Worm (Caenorhabditis elegans) whole organism, L4/young adult: Measurements from ENCODE around the gene unc-82.

Experiments used
- W03F9.2 ChIP-seq: fragments of 150-350 bp; optimal IDR thresholded peaks from 2 replicates; lab custom pipeline; 2014; ENCODE audit warnings: missing biosample characterization, missing genetic modification characterization
- dao-5 ChIP-seq: sonication (generic microtip); optimal IDR thresholded peaks from 2 replicates; lab custom pipeline; 2016; ENCODE audit warnings: missing genotype, missing genetic modification characterization, moderate library complexity, missing compliant biosample characterization
- him-1 ChIP-seq: sonication (generic microtip); optimal IDR thresholded peaks from 2 replicates; lab custom pipeline; 2016; ENCODE audit warnings: missing genotype, missing genetic modification reagents, missing genetic modification characterization, missing compliant biosample characterization

The unc-82 gene

DNA sequence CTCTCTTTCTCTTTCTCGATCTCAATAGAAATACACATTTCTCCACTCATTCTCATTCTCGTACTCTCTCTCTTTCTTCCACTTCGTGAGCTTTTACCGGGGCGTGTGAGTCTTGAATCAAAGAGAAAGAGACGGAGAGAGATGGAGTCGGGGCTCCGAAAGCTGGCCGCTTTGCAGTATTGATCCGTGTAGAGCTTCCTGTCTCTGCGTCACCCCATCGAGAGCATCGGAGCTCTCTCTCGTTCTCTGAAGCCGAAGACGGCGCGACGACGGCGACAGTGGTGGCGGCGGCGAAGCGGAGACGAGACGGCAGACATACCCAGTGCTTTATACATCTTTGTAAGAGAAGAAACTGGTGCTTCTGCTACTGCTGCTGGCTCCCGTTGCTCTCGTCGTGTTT lies 22.2 kb upstream of the unc-82 start:
- TF ChIP-seq W03F9.2 (no peak), dao-5 (tag; lab: Kevin White, UChicago) (no peak), him-1 (tag; lab: Kevin White, UChicago) (peak; percentile 83)

DNA sequence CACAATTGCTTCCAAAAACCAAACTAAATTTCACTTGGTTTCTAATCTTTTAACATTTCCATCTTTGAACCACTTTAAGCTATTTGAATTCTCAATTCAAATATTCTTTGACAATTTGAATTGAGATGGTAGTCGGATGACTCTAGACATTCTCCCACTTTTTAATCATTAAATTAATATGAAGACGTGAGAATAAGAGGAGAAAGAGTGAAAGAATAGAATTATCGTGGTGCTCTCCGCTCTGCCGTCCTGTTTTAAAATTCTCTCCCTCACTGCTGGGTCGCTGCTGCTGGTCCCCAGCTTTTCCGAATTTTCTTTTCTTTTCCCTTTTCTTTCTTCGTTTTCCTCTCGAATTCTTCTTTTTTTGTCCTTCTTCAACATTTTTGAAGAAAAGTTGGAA lies 20.9 kb upstream of the unc-82 start:
- TF ChIP-seq dao-5 (tag; lab: Kevin White, UChicago) (no peak), W03F9.2 (no peak), him-1 (tag; lab: Kevin White, UChicago) (no peak)

DNA sequence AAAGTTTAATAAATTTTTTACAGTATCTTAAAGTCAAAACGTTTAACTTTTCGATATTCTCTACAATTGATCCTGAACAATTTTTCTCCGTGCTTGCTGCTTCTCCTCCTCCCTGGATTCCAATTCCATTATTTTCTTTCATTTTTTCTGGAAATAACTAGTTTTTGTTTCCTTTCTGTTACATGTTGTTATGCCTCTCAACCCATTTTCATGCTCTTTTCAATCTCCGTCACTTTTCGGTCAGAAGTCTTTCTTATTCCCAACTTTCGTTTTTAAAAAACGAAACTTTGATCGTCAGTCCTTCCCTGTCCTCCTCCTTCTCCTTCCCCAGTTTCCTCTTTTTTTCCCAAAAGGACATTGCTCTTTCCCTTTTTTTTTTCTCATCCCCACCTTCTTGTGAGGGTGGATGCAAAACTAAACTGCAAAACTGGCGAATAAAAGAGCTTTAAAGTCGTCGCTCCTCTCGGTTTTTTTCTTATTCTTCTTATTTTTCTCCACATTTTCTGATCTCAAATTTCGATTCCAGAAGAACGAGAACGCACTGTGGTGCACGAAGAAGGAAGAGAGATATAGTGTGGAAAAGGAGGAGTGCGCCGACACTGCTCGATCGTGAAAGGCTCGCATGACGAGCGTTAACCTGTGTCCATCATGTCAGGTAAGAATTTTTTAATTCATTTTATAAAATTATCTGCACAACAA lies 19.2 kb upstream of the unc-82 start, which contains the start of the genes C48A7.16 and egl-19:
TSS of gene C48A7.16 (plus strand) at position 544 of the 699 bp plus-strand sequence.
TSS of gene egl-19 (plus strand) at position 649 of the 699 bp plus-strand sequence.
- TF ChIP-seq W03F9.2 (no peak), dao-5 (tag; lab: Kevin White, UChicago) (no peak), him-1 (tag; lab: Kevin White, UChicago) (no peak)

DNA sequence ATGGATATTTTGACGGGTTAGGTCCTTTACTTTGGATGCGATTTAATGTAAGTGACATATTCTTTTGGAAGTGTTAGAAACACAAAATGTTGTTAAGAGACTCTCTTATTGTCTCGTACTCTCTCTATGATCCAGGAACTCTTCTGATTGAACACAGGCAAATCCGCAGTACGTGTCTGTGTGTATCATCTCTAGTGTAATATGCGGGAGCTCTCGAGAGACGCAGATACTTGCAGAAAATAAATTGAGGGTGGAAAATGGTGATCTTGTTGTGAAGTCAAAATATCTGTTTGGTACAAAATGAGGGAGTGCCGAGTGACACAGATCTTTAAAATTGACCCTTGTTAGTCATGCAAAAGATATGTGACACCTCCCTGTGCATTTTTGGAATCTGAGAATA lies 17.6 kb upstream of the unc-82 start:
- TF ChIP-seq dao-5 (tag; lab: Kevin White, UChicago): no peak
- TF ChIP-seq him-1 (tag; lab: Kevin White, UChicago): no peak
- TF ChIP-seq W03F9.2: no peak

DNA sequence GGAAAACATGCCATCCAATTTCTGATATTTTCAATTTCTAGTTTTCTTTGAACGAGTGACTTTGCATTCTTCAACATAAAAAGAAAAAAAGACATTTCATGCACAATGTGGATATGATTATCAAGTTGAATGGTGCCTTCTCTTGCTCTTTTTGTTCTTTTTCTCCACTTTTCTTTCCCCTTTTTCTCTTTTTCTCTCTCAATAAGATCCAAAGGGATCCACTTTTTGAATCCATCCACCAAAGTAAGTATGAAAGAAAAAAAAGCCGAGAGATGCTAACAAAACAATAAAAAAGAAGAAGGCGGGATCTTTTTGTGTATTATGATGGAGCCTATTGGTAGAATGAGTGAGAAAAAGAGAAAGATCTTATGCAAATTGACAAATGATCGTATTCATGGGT lies 17.0 kb upstream of the unc-82 start:
- TF ChIP-seq dao-5 (tag; lab: Kevin White, UChicago): no peak
- TF ChIP-seq W03F9.2: no peak
- no peak for TF ChIP-seq him-1 (tag; lab: Kevin White, UChicago)

DNA sequence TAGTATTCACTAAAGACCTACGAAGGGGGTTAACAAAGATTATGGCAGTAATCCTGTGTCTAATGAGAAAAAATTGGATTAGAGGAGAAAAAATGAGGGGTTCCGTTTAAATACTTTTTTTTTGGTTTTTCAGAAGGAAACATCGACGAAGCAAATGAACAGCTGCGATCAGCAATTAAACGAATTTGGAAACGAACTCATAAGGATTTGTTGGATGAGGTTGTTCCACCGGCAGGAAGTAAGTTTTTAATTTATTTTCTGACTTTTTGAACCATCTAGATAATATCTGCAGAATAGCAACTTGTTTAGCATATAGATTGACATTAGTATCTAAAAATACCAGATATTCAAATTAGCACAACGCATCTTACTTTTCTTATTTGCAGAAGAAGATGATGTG lies 10.7 kb upstream of the unc-82 start:
- TF ChIP-seq dao-5 (tag; lab: Kevin White, UChicago): no peak
- TF ChIP-seq him-1 (tag; lab: Kevin White, UChicago): no peak
- TF ChIP-seq W03F9.2: no peak

DNA sequence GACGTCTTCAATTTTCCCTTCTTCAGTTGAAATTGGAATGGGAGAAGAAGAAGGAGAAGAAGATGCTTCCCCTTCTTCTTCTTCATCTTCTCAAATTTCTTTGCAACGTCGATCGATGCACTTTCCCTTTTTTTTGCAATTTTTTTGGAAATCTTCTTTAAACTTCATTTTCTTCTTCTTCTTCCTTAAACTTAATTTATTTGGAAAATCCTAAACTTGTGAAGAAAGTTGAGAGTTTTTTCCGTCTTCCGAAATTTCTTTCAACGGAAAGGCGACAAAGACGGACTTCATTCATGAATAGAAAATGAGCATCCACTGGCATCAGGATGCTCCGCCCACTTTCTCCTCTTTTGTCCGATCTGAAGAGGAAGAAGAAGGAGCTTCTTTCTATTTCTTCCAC lies 10.1 kb upstream of the unc-82 start:
- no peak for TF ChIP-seq him-1 (tag; lab: Kevin White, UChicago)
- TF ChIP-seq dao-5 (tag; lab: Kevin White, UChicago): no peak
- TF ChIP-seq W03F9.2: no peak

DNA sequence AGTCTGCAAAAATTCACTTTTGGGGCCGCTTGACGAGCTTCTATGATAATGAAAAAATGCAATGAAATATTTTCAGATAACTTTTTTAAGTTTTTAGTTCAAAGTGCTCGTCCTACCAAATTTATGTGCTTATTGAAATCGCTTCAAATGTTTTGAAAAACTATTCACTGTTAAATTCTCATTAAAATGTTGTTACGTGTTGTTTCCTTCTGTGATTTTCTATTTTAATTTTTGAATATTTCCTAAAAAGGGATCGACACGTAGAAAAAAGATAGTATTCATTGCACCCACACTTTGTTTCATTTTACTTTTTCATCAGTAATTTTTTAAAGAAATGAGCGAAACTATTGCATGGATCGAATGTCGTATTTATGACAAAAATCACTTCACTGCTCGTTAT lies 5.5 kb upstream of the unc-82 start, which contains the start of gene B0496.6:
TSS of gene B0496.6 (plus strand) at position 301 of the 400 bp plus-strand sequence.
- TF ChIP-seq dao-5 (tag; lab: Kevin White, UChicago): no peak
- TF ChIP-seq him-1 (tag; lab: Kevin White, UChicago): no peak
- TF ChIP-seq W03F9.2: no peak

DNA sequence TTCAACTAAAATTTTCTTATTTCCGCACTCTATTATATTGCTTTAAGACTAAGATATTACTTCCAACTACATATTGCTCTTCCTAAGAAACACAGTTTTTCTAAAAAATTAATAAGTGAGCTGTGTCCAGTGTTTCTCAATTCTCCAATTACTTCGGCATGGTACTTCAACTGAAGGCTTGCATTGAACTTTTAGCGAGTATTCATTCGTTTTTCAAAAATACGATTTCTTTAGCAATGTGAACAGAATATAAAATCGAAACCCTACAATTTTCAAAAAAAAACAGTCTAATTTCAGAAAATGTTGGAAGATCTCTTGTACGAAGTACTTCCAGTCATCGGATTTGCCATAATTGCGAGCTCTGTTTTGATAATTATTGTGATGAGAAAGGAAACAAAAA lies 3.4 kb upstream of the unc-82 start, which contains the start of gene srtx-1:
TSS of gene srtx-1 (plus strand) at position 301 of the 400 bp plus-strand sequence.
- TF ChIP-seq dao-5 (tag; lab: Kevin White, UChicago): no peak
- TF ChIP-seq him-1 (tag; lab: Kevin White, UChicago): no peak
- TF ChIP-seq W03F9.2: no peak

DNA sequence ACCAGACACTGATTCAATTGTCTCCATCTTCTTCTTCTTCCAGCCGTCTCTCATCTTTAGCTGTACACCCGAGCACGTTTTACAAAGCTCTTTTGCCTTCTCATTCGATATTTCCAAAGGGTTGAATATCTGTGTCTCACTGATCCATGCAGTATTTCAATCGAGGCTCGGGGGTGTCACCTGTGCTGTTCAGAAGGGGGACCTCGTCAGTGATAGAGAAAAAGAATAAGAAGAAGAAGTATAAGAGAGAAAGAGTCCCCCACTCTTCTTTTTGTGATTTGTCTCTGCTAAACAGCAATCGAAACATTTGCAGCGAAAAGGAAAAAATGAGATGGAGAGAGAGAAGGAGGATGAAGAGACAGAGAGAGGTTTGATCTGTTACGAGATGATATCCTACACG lies 1.8 kb downstream of the unc-82 start:
- TF ChIP-seq dao-5 (tag; lab: Kevin White, UChicago) (no peak), W03F9.2 (no peak), him-1 (tag; lab: Kevin White, UChicago) (no peak)

DNA sequence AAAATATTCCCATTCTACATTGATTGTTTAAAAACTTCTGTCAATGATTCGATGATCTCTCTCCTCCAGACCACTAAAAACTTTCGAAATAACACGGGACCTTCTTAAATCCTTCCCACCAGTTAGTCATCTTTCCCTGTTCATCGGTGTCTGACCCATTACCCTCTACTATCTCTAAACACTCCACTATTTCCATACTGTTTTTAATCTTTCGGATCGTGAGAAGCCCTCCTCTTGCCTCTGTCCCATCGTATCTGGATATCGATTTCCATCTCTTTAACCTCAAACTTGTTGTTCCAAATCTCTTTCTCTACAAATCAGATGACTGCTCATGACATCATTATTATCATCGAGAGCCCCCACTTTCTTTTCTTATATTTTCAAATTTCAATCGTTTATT lies 4.0 kb downstream of the unc-82 start:
- no peak for TF ChIP-seq W03F9.2
- no peak for TF ChIP-seq dao-5 (tag; lab: Kevin White, UChicago)
- TF ChIP-seq him-1 (tag; lab: Kevin White, UChicago): no peak

DNA sequence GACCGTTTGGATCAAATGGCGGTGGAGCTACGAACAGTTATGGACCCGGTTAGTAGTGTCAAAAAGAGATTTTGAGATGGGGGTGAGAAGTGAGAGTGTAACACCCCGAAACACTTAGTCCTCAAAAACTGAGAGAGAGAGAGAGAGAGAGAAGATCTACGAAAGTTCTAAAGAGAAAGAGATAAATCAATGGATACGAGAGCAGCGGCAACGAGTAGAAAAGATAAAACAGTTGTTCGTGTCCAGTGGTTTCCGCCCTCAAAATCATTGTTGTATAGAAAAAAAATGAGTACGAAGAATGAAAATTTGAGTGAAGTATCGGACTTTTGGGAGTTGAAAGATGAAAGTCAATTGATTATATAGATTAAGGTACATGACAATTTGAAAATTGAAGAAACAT lies 4.7 kb downstream of the unc-82 start:
- TF ChIP-seq dao-5 (tag; lab: Kevin White, UChicago) (no peak), W03F9.2 (no peak), him-1 (tag; lab: Kevin White, UChicago) (no peak)

DNA sequence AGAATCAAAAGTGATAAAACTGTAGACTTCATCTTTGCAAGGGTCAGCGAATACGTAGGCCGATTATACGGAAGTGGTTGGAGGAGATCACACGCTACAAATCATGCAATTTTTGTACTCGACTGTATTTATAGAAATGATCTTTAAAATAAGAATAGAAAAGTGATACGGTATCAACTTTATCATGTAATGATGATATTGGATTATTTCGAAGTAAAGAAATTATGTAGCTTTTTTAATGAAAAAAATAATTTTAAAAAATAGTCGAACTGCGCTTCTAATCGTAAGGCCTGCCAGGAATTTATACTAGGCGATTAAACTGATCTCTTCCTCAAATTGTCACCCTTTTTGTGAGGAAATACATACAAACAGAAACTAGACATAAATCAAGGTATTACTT lies 9.6 kb downstream of the unc-82 start, which contains the start of gene B0496.11:
TSS of gene B0496.11 (minus strand) at position 101 of the 400 bp plus-strand sequence.
- TF ChIP-seq dao-5 (tag; lab: Kevin White, UChicago): no peak
- TF ChIP-seq him-1 (tag; lab: Kevin White, UChicago): no peak
- TF ChIP-seq W03F9.2: no peak

DNA sequence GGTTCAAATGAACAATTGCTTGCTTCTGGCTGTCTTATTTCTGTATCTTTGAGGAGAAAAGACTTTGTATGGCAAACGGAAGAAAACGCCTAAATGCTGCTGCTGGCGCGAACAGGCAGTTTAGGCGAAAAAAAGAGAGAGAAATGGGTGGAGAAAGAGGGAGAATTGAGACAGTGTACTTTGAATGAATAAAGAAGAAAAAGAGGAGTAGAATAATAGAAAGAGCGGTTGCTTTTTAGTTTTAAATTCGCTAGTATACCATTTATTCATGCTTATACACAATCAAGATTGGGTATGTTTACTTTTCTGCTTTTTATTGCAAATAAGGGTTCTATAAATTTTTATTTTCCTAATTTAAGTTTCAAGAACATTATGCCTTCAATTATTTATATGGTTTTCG lies 15.1 kb downstream of the unc-82 start:
- TF ChIP-seq dao-5 (tag; lab: Kevin White, UChicago) (no peak), W03F9.2 (no peak), him-1 (tag; lab: Kevin White, UChicago) (no peak)

DNA sequence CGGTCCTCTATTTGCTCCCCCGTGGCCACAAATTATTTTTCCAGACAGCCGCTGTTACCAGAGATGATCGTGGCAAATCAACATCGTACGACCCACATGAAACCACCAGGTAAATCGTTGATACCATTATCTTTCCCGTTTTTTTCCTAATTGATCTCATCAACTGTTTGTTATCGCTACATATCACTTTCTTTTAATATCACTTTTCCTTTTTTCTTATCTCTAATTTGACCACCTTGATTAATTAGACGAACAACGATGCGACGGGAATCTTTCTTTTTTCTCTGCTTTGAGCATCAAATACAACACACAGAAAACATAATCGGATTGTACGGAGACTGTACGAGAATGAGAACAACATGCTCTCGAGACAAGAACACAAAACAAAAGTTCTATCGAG lies 15.9 kb downstream of the unc-82 start:
- no peak for TF ChIP-seq dao-5 (tag; lab: Kevin White, UChicago)
- no peak for TF ChIP-seq him-1 (tag; lab: Kevin White, UChicago)
- TF ChIP-seq W03F9.2: no peak
